Fruit fly (Drosophila melanogaster): ENCODE results near the gene Hel89B.
A peak's percentile ranks its signal among the peaks of the same experiment; 100 is the strongest.

Hel89B gene

DNA sequence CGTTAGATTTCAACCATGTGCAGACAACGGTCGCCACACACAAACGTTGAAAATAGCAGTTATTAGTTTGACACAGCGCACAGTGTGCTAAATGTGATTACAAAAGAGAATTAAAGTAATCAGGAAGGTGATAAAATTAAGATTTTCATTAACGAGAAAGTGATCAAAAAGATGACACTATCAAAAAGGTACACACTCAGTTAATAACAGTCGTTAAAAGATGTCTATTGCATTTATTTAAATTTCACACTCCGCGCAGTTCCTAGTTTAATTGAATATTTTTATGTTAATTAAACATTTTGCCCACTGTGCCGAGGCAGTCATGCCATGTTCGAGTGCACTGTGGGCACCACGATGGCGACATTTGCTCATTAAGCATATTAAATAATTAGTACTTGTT is 45.9 kb upstream of the Hel89B start (continued):
- TF ChIP-seq Mad (GFP tag; optimal IDR thresholded peaks at IDR 0.05) (no peak), oc (tag; optimal IDR thresholded peaks at IDR 0.05) (no peak), tin (GFP tag; optimal IDR thresholded peaks at IDR 0.05) (no peak), tio (GFP tag; optimal IDR thresholded peaks at IDR 0.05) (no peak), CG4424 (GFP tag; optimal IDR thresholded peaks at IDR 0.05) (peak; percentile 5), psq (GFP tag; optimal IDR thresholded peaks at IDR 0.05) (no peak), cas (GFP tag; IDR thresholded peaks at IDR 0.05) (no peak), tll (GFP tag; optimal IDR thresholded peaks at IDR 0.05) (no peak), CG6175 (GFP tag; IDR thresholded peaks at IDR 0.05) (no peak), CG9609 (GFP tag; optimal IDR thresholded peaks at IDR 0.05) (no peak), kay (GFP tag; optimal IDR thresholded peaks at IDR 0.05) (no peak), crc (GFP tag; optimal IDR thresholded peaks at IDR 0.05) (no peak), cg (GFP tag; optimal IDR thresholded peaks at IDR 0.05) (no peak), BEAF-32 (GFP tag; optimal IDR thresholded peaks at IDR 0.05) (no peak), zen (tag; optimal IDR thresholded peaks at IDR 0.05) (peak; percentile 29), CoRest (tag; optimal IDR thresholded peaks at IDR 0.05) (peak; percentile 27), CG8290 (GFP tag; optimal IDR thresholded peaks at IDR 0.05) (no peak), CG8290 (tag; optimal IDR thresholded peaks at IDR 0.05) (no peak), sr (GFP tag; IDR thresholded peaks at IDR 0.05) (no peak), ab (GFP tag; optimal IDR thresholded peaks at IDR 0.05) (no peak), repo (GFP tag; optimal IDR thresholded peaks at IDR 0.05) (no peak), CG1602 (GFP tag; optimal IDR thresholded peaks at IDR 0.05) (peak; percentile 1), Aef1 (GFP tag; IDR thresholded peaks at IDR 0.05) (peak; percentile 50; the same call in 2 of the 3 replicates), CG9797 (GFP tag; optimal IDR thresholded peaks at IDR 0.05) (no peak), CG7745 (tag; optimal IDR thresholded peaks at IDR 0.05) (no peak), pita (GFP tag; optimal IDR thresholded peaks at IDR 0.05) (no peak), TFAM (GFP tag; optimal IDR thresholded peaks at IDR 0.05) (no peak), Dll (GFP tag; IDR thresholded peaks at IDR 0.05; ENCODE audit: partially characterized antibody) (no peak), en (GFP tag; optimal IDR thresholded peaks at IDR 0.05) (no peak), salm (tag; optimal IDR thresholded peaks at IDR 0.05) (no peak), sens-2 (GFP tag; IDR thresholded peaks at IDR 0.05) (no peak), pros (GFP tag; optimal IDR thresholded peaks at IDR 0.05) (no peak), CG12236 (GFP tag; optimal IDR thresholded peaks at IDR 0.05) (no peak), CG8478 (optimal IDR thresholded peaks at IDR 0.05) (no peak), zfh2 (GFP tag; optimal IDR thresholded peaks at IDR 0.05) (no peak), CkIIα-i1 (GFP tag; IDR thresholded peaks at IDR 0.05) (no peak), Ptx1 (GFP tag; IDR thresholded peaks at IDR 0.05) (no peak; the same call in 1 of the 2 replicates), kah (GFP tag; optimal IDR thresholded peaks at IDR 0.05) (no peak), CG10565 (GFP tag; optimal IDR thresholded peaks at IDR 0.05) (no peak), otp (GFP tag; IDR thresholded peaks at IDR 0.05) (no peak), fd3F (GFP tag; optimal IDR thresholded peaks at IDR 0.05) (no peak), CG5245 (GFP tag; optimal IDR thresholded peaks at IDR 0.05) (no peak), Antp (GFP tag; optimal IDR thresholded peaks at IDR 0.05) (no peak), HLH54F (GFP tag; optimal IDR thresholded peaks at IDR 0.05) (no peak), CG7987 (GFP tag; optimal IDR thresholded peaks at IDR 0.05) (no peak), so (GFP tag; IDR thresholded peaks at IDR 0.05) (no peak), CG12104 (GFP tag; optimal IDR thresholded peaks at IDR 0.05) (no peak), CG6813 (GFP tag; optimal IDR thresholded peaks at IDR 0.05) (no peak), Nf-YA (GFP tag; IDR thresholded peaks at IDR 0.05) (no peak), hth (optimal IDR thresholded peaks at IDR 0.05) (no peak), HLHmδ (GFP tag; optimal IDR thresholded peaks at IDR 0.05) (no peak), sna (GFP tag; IDR thresholded peaks at IDR 0.05; ENCODE audit: partially characterized antibody) (no peak), Mrtf (GFP tag; IDR thresholded peaks at IDR 0.05) (no peak)
